Worm (Caenorhabditis elegans) whole organism, L2 larva: ENCODE results near the gene T03F7.5.
A peak's percentile ranks its signal among the peaks of the same experiment; 100 is the strongest.
"Not testable (repeated sequence)": the region's sequence is repeated elsewhere in the genome, so short reads cannot be mapped to it uniquely, and the experiment has no call there.

ENCODE experiments used
- C34F6.9 ChIP-seq: fragments of 150-350 bp; optimal IDR thresholded peaks from 2 replicates; lab custom pipeline; 2014; ENCODE audit warnings: missing biosample characterization, missing genetic modification characterization
- F13H6.1 ChIP-seq: sonication (generic microtip); optimal IDR thresholded peaks from 2 replicates; lab custom pipeline; 2016; ENCODE audit warnings: missing genetic modification characterization, missing compliant biosample characterization
- ZK546.5 ChIP-seq: sonication (generic microtip); optimal IDR thresholded peaks from 2 replicates; lab custom pipeline; 2017; ENCODE audit warnings: missing biosample characterization, missing genetic modification characterization
- ama-1 ChIP-seq: fragments of 150-350 bp; optimal IDR thresholded peaks from 2 replicates; lab custom pipeline; 2018; ENCODE audit warnings: inconsistent platforms
- blmp-1 ChIP-seq: sonication (generic microtip); optimal IDR thresholded peaks from 2 replicates; lab custom pipeline; 2017; ENCODE audit warnings: missing genetic modification characterization, mild to moderate bottlenecking, missing compliant biosample characterization, antibody characterized with exemption, moderate library complexity; ENCODE audit not compliant: insufficient read depth
- ceh-82 ChIP-seq: fragments of 150-350 bp; optimal IDR thresholded peaks from 2 replicates; lab custom pipeline; 2014; ENCODE audit warnings: missing biosample characterization, missing genetic modification characterization
- crh-2 ChIP-seq: sonication (generic microtip); optimal IDR thresholded peaks from 2 replicates; lab custom pipeline; 2017; ENCODE audit warnings: missing biosample characterization, missing genetic modification characterization
- dmd-4 ChIP-seq: sonication (generic microtip); optimal IDR thresholded peaks from 2 replicates; lab custom pipeline; 2017; ENCODE audit warnings: missing biosample characterization, missing genetic modification characterization
- elt-3 ChIP-seq: sonication (generic microtip); optimal IDR thresholded peaks from 2 replicates; lab custom pipeline; 2017; ENCODE audit warnings: missing biosample characterization, missing genetic modification characterization
- fos-1 ChIP-seq: fragments of 150-350 bp; optimal IDR thresholded peaks from 2 replicates; lab custom pipeline; 2014; ENCODE audit warnings: missing biosample characterization, missing genetic modification characterization
- gmeb-1 ChIP-seq: fragments of 150-350 bp; optimal IDR thresholded peaks from 2 replicates; lab custom pipeline; 2014; ENCODE audit warnings: missing biosample characterization, missing genetic modification characterization
- lin-13 ChIP-seq: fragments of 150-350 bp; optimal IDR thresholded peaks from 2 replicates; lab custom pipeline; 2014; ENCODE audit warnings: missing biosample characterization, missing genetic modification reagents, missing genetic modification characterization
- lin-39 ChIP-seq: fragments of 150-350 bp; optimal IDR thresholded peaks from 2 replicates; lab custom pipeline; 2014; ENCODE audit warnings: missing biosample characterization, missing genetic modification reagents, missing genetic modification characterization
- lsy-2 ChIP-seq, 2 experiments: fragments of 150-350 bp in 1 of 2; sonication (generic microtip) in 1 of 2; optimal IDR thresholded peaks; 2 replicates each; lab custom pipeline; 2014 to 2017; ENCODE audit warnings: missing biosample characterization in 2 of 2, missing genetic modification characterization in 2 of 2
- mab-5 ChIP-seq: fragments of 150-350 bp; optimal IDR thresholded peaks from 2 replicates; lab custom pipeline; 2014; ENCODE audit warnings: missing biosample characterization, missing genetic modification characterization
- mbf-1 ChIP-seq: sonication (generic microtip); optimal IDR thresholded peaks from 2 replicates; lab custom pipeline; 2017; ENCODE audit warnings: missing biosample characterization, missing genetic modification characterization
- nhr-10 ChIP-seq: sonication (generic microtip); optimal IDR thresholded peaks from 2 replicates; lab custom pipeline; 2017; ENCODE audit warnings: missing biosample characterization, missing genetic modification characterization
- nhr-11 ChIP-seq: fragments of 150-350 bp; optimal IDR thresholded peaks from 2 replicates; lab custom pipeline; 2014; ENCODE audit warnings: missing biosample characterization, missing genetic modification characterization
- nhr-12 ChIP-seq: fragments of 150-350 bp; optimal IDR thresholded peaks from 2 replicates; lab custom pipeline; 2014; ENCODE audit warnings: missing biosample characterization, missing genetic modification characterization
- nhr-21 ChIP-seq: fragments of 150-350 bp; optimal IDR thresholded peaks from 2 replicates; lab custom pipeline; 2014; ENCODE audit warnings: missing biosample characterization, missing genetic modification characterization
- nhr-23 ChIP-seq: fragments of 150-350 bp; optimal IDR thresholded peaks from 2 replicates; lab custom pipeline; 2014; ENCODE audit warnings: missing biosample characterization, missing genetic modification reagents, missing genetic modification characterization
- nhr-237 ChIP-seq: fragments of 150-350 bp; optimal IDR thresholded peaks from 2 replicates; lab custom pipeline; 2014; ENCODE audit warnings: missing biosample characterization, missing genetic modification characterization
- nhr-25 ChIP-seq: fragments of 150-350 bp; sonication (generic microtip); optimal IDR thresholded peaks from 3 replicates; lab custom pipeline; 2014; ENCODE audit warnings: missing biosample characterization, missing genetic modification characterization
- peb-1 ChIP-seq: fragments of 150-350 bp; optimal IDR thresholded peaks from 2 replicates; lab custom pipeline; 2014; ENCODE audit warnings: missing biosample characterization, missing genetic modification characterization
- sem-4 ChIP-seq: fragments of 150-350 bp; optimal IDR thresholded peaks from 2 replicates; lab custom pipeline; 2014; ENCODE audit warnings: missing biosample characterization, missing genetic modification reagents, missing genetic modification characterization
- skn-1 ChIP-seq: sonication (generic microtip); optimal IDR thresholded peaks from 2 replicates; lab custom pipeline; 2017; ENCODE audit warnings: missing biosample characterization, missing genetic modification characterization
- sma-9 ChIP-seq, 2 experiments: fragments of 150-350 bp in 1 of 2; sonication (generic microtip) in 1 of 2; optimal IDR thresholded peaks; 2 replicates each; lab custom pipeline; 2014 to 2016; ENCODE audit warnings: missing genetic modification characterization in 2 of 2, mild to moderate bottlenecking in 1 of 2, missing biosample characterization in 1 of 2, missing compliant biosample characterization in 1 of 2, missing genetic modification reagents in 1 of 2, moderate library complexity in 1 of 2
- unc-39 ChIP-seq: fragments of 150-350 bp; optimal IDR thresholded peaks from 2 replicates; lab custom pipeline; 2014; ENCODE audit warnings: missing biosample characterization, missing genetic modification characterization
- unc-55 ChIP-seq: fragments of 150-350 bp; sonication (generic microtip); optimal IDR thresholded peaks from 3 replicates; lab custom pipeline; 2014; ENCODE audit warnings: missing biosample characterization, missing genetic modification reagents, missing genetic modification characterization
- unc-62 ChIP-seq: fragments of 150-350 bp; optimal IDR thresholded peaks from 2 replicates; lab custom pipeline; 2014; ENCODE audit warnings: missing biosample characterization, missing genetic modification reagents, missing genetic modification characterization
- zag-1 ChIP-seq: fragments of 150-350 bp; optimal IDR thresholded peaks from 2 replicates; lab custom pipeline; 2014; ENCODE audit warnings: missing biosample characterization, missing genetic modification characterization
- ztf-1 ChIP-seq: fragments of 200-800 bp; sonication (Bioruptor generic); conservative IDR thresholded peaks from 2 replicates; pipeline ENCODE4 v1.3.6; 2022; ENCODE audit warnings: missing genetic modification characterization, missing compliant biosample characterization
- ztf-11 ChIP-seq: sonication (generic microtip); optimal IDR thresholded peaks from 2 replicates; lab custom pipeline; 2017; ENCODE audit warnings: missing biosample characterization, missing genetic modification characterization

Gene T03F7.5

DNA sequence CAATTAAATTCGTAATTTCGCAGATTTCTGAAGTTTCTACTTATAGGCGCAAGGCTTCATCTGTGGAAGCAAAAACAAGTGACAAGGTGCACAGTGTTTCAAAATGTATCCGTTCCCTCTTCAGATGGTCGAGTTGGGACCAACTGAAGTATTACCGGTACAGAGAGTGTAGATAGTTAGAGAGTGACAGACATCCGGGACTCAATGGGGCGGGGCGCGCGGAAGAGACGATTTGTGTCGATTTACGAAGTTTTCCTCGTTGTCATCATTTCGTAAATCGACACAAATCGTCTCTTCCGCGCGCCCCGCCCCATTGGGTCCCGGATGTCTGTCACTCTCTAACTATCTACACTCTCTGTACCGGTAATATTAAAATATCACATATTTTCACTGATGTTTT, 12.4 kb downstream of the T03F7.5 start, which contains the start of gene C03E10.3:
TSS of gene C03E10.3 (plus strand) at position 301 of the 400 bp plus-strand sequence.
- TF ChIP-seq elt-3; skn-1 (tag; lab: Kevin White, UChicago); sma-9 (GFP tag; optimal IDR thresholded peaks at IDR 0.05; lab: Kevin White, UChicago); sma-9 (tag; optimal IDR thresholded peaks at IDR 0.05; lab: Kevin White, UChicago): not testable (repeated sequence)

DNA sequence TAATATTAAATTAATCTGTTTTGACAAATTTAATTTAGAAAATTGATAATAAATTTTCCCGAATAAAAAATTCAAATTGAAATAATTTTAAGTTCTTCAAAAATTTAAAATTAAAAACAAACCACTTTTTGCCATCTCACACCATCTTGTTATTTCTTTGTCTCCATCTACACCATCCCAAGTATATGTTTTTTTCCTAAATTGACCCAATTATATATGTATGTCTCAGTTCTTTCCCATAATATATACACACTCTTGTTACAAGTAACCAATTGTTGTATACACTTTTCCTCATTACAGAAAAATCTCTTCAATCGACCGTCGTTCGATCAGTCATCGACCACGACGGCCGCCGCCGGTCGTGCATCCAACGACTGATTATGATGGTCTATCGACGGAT, 16.3 kb downstream of the T03F7.5 start, which contains the start of gene gly-20:
TSS of gene gly-20 (plus strand) at position 301 of the 400 bp plus-strand sequence.
- no peak for TF ChIP-seq unc-39
- no peak for TF ChIP-seq lin-13
- no peak for TF ChIP-seq skn-1 (tag; lab: Kevin White, UChicago)
- no peak for TF ChIP-seq gmeb-1
- TF ChIP-seq peb-1 (tag; lab: Kevin White, UChicago), result no peak
- no peak for TF ChIP-seq fos-1
- no peak for TF ChIP-seq crh-2 (tag; lab: Kevin White, UChicago)
- TF ChIP-seq unc-55 (GFP tag; lab: Kevin White, UChicago), result no peak
- no peak for TF ChIP-seq sem-4 (tag; lab: Kevin White, UChicago)
- no peak for TF ChIP-seq nhr-25 (tag; lab: Kevin White, UChicago)
- no peak for TF ChIP-seq ceh-82 (tag; lab: Kevin White, UChicago)
- no peak for TF ChIP-seq dmd-4
- TF ChIP-seq, all 48 proteins: peak for 0

DNA sequence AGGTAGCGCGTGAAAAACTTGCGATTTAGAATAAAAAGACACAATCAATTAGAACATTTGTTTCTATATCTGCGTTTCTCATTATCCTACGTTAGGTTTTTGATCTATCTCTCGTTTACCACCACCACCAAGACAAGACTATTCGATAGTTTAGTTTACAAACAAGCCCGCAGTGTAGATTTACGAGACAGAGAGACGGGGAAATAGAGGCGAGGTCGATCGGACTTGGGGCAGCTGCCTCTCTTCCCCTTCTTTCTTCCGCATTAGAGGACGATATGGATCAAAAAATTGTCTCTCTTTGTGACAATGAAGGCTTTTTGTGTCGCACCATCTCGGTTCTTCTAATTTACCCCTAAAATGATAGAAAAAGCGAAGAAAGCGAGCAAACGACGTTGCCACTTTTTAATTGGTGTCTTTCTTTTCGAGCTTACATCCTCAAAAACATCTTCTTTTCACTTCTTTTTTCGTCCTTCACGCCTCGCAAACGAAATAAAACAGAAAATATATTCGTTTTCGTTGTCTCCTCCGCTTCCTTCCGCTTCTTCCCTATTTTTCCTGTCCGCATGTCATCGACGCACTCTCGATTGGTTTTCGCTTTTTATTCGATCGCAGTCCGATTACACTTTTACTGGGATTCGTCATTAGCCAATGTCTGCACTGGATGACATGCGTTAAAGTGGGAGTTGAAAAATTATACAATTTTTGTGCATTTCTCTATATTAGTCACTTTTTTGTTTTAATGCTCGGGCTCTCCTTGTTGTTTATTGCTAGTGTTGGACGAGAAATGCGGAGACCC, 16.9 kb downstream of the T03F7.5 start:
- TF ChIP-seq nhr-23 (tag; lab: Kevin White, UChicago), result no peak
- TF ChIP-seq nhr-25 (tag; lab: Kevin White, UChicago), result no peak
- TF ChIP-seq nhr-21 (tag; lab: Kevin White, UChicago), result peak; percentile 5
- TF ChIP-seq ztf-11, result no peak
- peak; percentile 26 for TF ChIP-seq C34F6.9 (tag; lab: Kevin White, UChicago)
- no peak for TF ChIP-seq ZK546.5
- peak; percentile 11 for TF ChIP-seq unc-55 (GFP tag; lab: Kevin White, UChicago)
- TF ChIP-seq lsy-2 (tag; optimal IDR thresholded peaks at IDR 0.05; lab: Kevin White, UChicago), result peak in 1 of 2 experiments; percentile 25
- TF ChIP-seq F13H6.1 (tag; lab: Kevin White, UChicago), result no peak
- no peak for TF ChIP-seq ama-1 (lab: Kevin White, UChicago)
- TF ChIP-seq dmd-4, result no peak
- TF ChIP-seq elt-3, result no peak
- TF ChIP-seq nhr-11 (tag; lab: Kevin White, UChicago), result no peak
- TF ChIP-seq zag-1, result no peak
- TF ChIP-seq sma-9 (GFP tag; optimal IDR thresholded peaks at IDR 0.05; lab: Kevin White, UChicago), result peak; percentile 30
- no peak for TF ChIP-seq sma-9 (tag; optimal IDR thresholded peaks at IDR 0.05; lab: Kevin White, UChicago)
- no peak for TF ChIP-seq fos-1
- TF ChIP-seq lin-13, result no peak
- TF ChIP-seq lin-39 (tag; lab: Kevin White, UChicago), result no peak
- TF ChIP-seq nhr-12 (tag; lab: Kevin White, UChicago), result no peak
- no peak for TF ChIP-seq skn-1 (tag; lab: Kevin White, UChicago)
- no peak for TF ChIP-seq ztf-1 (GFP tag; lab: Robert Waterston, UW)
- no peak for TF ChIP-seq gmeb-1
- TF ChIP-seq mab-5, result no peak

DNA sequence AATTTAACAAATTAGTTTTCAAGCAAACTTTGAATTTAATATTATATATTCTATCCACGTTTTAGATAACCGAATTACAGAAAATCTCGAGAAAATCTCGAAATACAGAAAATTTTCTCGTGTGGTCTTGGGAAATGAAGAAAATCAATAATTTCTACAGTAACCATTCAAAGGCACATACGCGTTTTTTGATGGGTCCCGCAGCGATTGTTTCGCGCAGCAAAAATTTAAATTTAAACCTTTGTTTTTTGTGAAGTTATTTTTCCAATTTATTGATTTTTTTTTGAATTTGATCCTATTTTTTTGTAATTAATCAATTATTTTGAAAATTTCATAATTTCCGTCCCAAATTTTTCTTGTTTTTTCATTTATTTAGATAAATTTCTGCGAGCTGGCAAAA, 19.0 kb downstream of the T03F7.5 start:
- TF ChIP-seq nhr-23 (tag; lab: Kevin White, UChicago), result no peak
- no peak for TF ChIP-seq ztf-1 (GFP tag; lab: Robert Waterston, UW)
- TF ChIP-seq ZK546.5, result no peak
- TF ChIP-seq ztf-11, result no peak
- TF ChIP-seq mbf-1, result no peak
- no peak for TF ChIP-seq nhr-10 (tag; lab: Kevin White, UChicago)
- TF ChIP-seq skn-1 (tag; lab: Kevin White, UChicago), result no peak
- no peak for TF ChIP-seq unc-55 (GFP tag; lab: Kevin White, UChicago)
- TF ChIP-seq elt-3, result no peak
- no peak for TF ChIP-seq nhr-12 (tag; lab: Kevin White, UChicago)
- no peak for TF ChIP-seq F13H6.1 (tag; lab: Kevin White, UChicago)
- no peak for TF ChIP-seq ceh-82 (tag; lab: Kevin White, UChicago)
- TF ChIP-seq nhr-237, result no peak
- TF ChIP-seq unc-62 (GFP tag; lab: Kevin White, UChicago), result no peak
- TF ChIP-seq blmp-1 (tag; lab: Kevin White, UChicago), result no peak
- TF ChIP-seq ama-1 (lab: Kevin White, UChicago), result no peak
- TF ChIP-seq lsy-2 (tag; optimal IDR thresholded peaks at IDR 0.05; lab: Kevin White, UChicago), result no peak
